Worm (Caenorhabditis elegans) whole organism, mixed stage, embryonic: ENCODE measurements around the gene C07H4.1.

ENCODE experiments used
- M03D4.4 ChIP-seq: sonication (generic microtip); optimal IDR thresholded peaks from 2 replicates; lab custom pipeline; 2017; ENCODE audit warnings: mild to moderate bottlenecking, missing genetic modification characterization, missing compliant biosample characterization
- bed-3 ChIP-seq: fragments of 200-800 bp; sonication (Bioruptor generic); optimal IDR thresholded peaks from 3 replicates; lab custom pipeline; 2018; ENCODE audit warnings: mild to moderate bottlenecking, missing genetic modification characterization, moderate library complexity, missing compliant biosample characterization
- blmp-1 ChIP-seq: fragments of 150-350 bp; optimal IDR thresholded peaks from 2 replicates; lab custom pipeline; 2014; ENCODE audit warnings: missing biosample characterization, missing genetic modification characterization
- ceh-39 ChIP-seq: fragments of 150-350 bp; optimal IDR thresholded peaks from 2 replicates; lab custom pipeline; 2014; ENCODE audit warnings: missing biosample characterization, missing genetic modification characterization
- ceh-43 ChIP-seq: fragments of 200-800 bp; sonication (Bioruptor generic); optimal IDR thresholded peaks from 2 replicates; lab custom pipeline; 2018; ENCODE audit warnings: mild to moderate bottlenecking, missing genetic modification characterization, moderate library complexity, missing compliant biosample characterization
- ceh-83 ChIP-seq: fragments of 200-800 bp; sonication (Bioruptor generic); optimal IDR thresholded peaks from 2 replicates; lab custom pipeline; 2018; ENCODE audit warnings: mild to moderate bottlenecking, missing genetic modification characterization, missing compliant biosample characterization
- ces-1 ChIP-seq: fragments of 150-350 bp; optimal IDR thresholded peaks from 2 replicates; lab custom pipeline; 2014; ENCODE audit warnings: missing biosample characterization, missing genetic modification reagents, missing genetic modification characterization
- cnd-1 ChIP-seq: fragments of 200-800 bp; sonication (Bioruptor generic); optimal IDR thresholded peaks from 2 replicates; lab custom pipeline; 2018; ENCODE audit warnings: mild to moderate bottlenecking, missing genetic modification characterization, missing compliant biosample characterization
- drap-1 ChIP-seq: fragments of 200-800 bp; sonication (Bioruptor generic); optimal IDR thresholded peaks from 3 replicates; lab custom pipeline; 2018; ENCODE audit warnings: mild to moderate bottlenecking, missing genetic modification characterization, missing compliant biosample characterization
- elt-1 ChIP-seq: sonication (generic microtip); optimal IDR thresholded peaks from 2 replicates; lab custom pipeline; 2017; ENCODE audit warnings: missing genetic modification characterization, mild to moderate bottlenecking, missing compliant biosample characterization, antibody characterized with exemption, moderate library complexity, borderline replicate concordance; ENCODE audit not compliant: insufficient read depth
- elt-3 ChIP-seq: fragments of 150-350 bp; optimal IDR thresholded peaks from 2 replicates; lab custom pipeline; 2014; ENCODE audit warnings: missing biosample characterization, missing genetic modification characterization
- flh-1 ChIP-seq: fragments of 200-800 bp; sonication (Bioruptor generic); optimal IDR thresholded peaks from 2 replicates; lab custom pipeline; 2018; ENCODE audit warnings: mild to moderate bottlenecking, missing genetic modification characterization, moderate library complexity, missing compliant biosample characterization
- ham-2 ChIP-seq: fragments of 200-800 bp; sonication (Bioruptor generic); optimal IDR thresholded peaks from 2 replicates; lab custom pipeline; 2018; ENCODE audit warnings: mild to moderate bottlenecking, missing genetic modification characterization, missing compliant biosample characterization
- hlh-1 ChIP-seq: fragments of 150-350 bp; optimal IDR thresholded peaks from 2 replicates; lab custom pipeline; 2014; ENCODE audit warnings: missing biosample characterization, missing genetic modification reagents, missing genetic modification characterization
- lin-13 ChIP-seq: fragments of 150-350 bp; optimal IDR thresholded peaks from 2 replicates; lab custom pipeline; 2014; ENCODE audit warnings: missing biosample characterization, missing genetic modification characterization
- lin-32 ChIP-seq: fragments of 200-800 bp; sonication (Bioruptor generic); optimal IDR thresholded peaks from 2 replicates; lab custom pipeline; 2018; ENCODE audit warnings: mild to moderate bottlenecking, missing genetic modification characterization, missing compliant biosample characterization
- lsy-2 ChIP-seq: fragments of 150-350 bp; optimal IDR thresholded peaks from 2 replicates; lab custom pipeline; 2014; ENCODE audit warnings: missing biosample characterization, missing genetic modification characterization
- mab-5 ChIP-seq: fragments of 150-350 bp; optimal IDR thresholded peaks from 2 replicates; lab custom pipeline; 2014; ENCODE audit warnings: missing biosample characterization, missing genetic modification characterization
- mep-1 ChIP-seq: fragments of 150-350 bp; optimal IDR thresholded peaks from 2 replicates; lab custom pipeline; 2017; ENCODE audit warnings: missing biosample characterization, missing genetic modification reagents, missing genetic modification characterization, inconsistent platforms
- mls-2 ChIP-seq: sonication (generic microtip); optimal IDR thresholded peaks from 2 replicates; lab custom pipeline; 2016; ENCODE audit warnings: mild to moderate bottlenecking, missing genetic modification characterization, moderate library complexity, missing compliant biosample characterization
- nhr-12 ChIP-seq: fragments of 150-350 bp; optimal IDR thresholded peaks from 2 replicates; lab custom pipeline; 2014; ENCODE audit warnings: missing biosample characterization, missing genetic modification characterization
- nhr-2 ChIP-seq: fragments of 150-350 bp; optimal IDR thresholded peaks from 2 replicates; lab custom pipeline; 2014; ENCODE audit warnings: missing biosample characterization, missing genetic modification characterization
- nhr-237 ChIP-seq: fragments of 150-350 bp; optimal IDR thresholded peaks from 2 replicates; lab custom pipeline; 2014; ENCODE audit warnings: missing biosample characterization, missing genetic modification characterization
- nhr-28 ChIP-seq: fragments of 150-350 bp; optimal IDR thresholded peaks from 2 replicates; lab custom pipeline; 2014; ENCODE audit warnings: missing biosample characterization, missing genetic modification characterization
- nhr-76 ChIP-seq: sonication (generic microtip); optimal IDR thresholded peaks from 2 replicates; lab custom pipeline; 2017; ENCODE audit warnings: missing biosample characterization, missing genetic modification characterization
- pha-4 ChIP-seq: fragments of 150-350 bp; optimal IDR thresholded peaks from 2 replicates; lab custom pipeline; 2018; ENCODE audit warnings: missing biosample characterization, missing genetic modification reagents, missing genetic modification characterization
- sem-2 ChIP-seq: fragments of 200-800 bp; sonication (Bioruptor generic); optimal IDR thresholded peaks from 2 replicates; lab custom pipeline; 2018; ENCODE audit warnings: mild to moderate bottlenecking, missing genetic modification characterization, missing compliant biosample characterization
- snpc-4 ChIP-seq: fragments of 150-350 bp; optimal IDR thresholded peaks from 2 replicates; lab custom pipeline; 2014; ENCODE audit warnings: missing biosample characterization, missing genetic modification characterization
- sptf-1 ChIP-seq: sonication (generic microtip); optimal IDR thresholded peaks from 2 replicates; lab custom pipeline; 2017; ENCODE audit warnings: mild to moderate bottlenecking, missing genetic modification characterization, moderate library complexity, missing compliant biosample characterization
- tbx-8 ChIP-seq: fragments of 200-800 bp; sonication (Bioruptor generic); optimal IDR thresholded peaks from 2 replicates; lab custom pipeline; 2018; ENCODE audit warnings: mild to moderate bottlenecking, missing genetic modification characterization, moderate library complexity, missing compliant biosample characterization
- unc-120 ChIP-seq: sonication (generic microtip); optimal IDR thresholded peaks from 2 replicates; lab custom pipeline; 2017; ENCODE audit warnings: missing genetic modification characterization, missing compliant biosample characterization; ENCODE audit not compliant: poor library complexity, severe bottlenecking
- unc-39 ChIP-seq: fragments of 150-350 bp; optimal IDR thresholded peaks from 2 replicates; lab custom pipeline; 2014; ENCODE audit warnings: missing biosample characterization, missing genetic modification characterization
- unc-62 ChIP-seq: fragments of 150-350 bp; optimal IDR thresholded peaks from 2 replicates; lab custom pipeline; 2014; ENCODE audit warnings: missing biosample characterization, missing genetic modification reagents, missing genetic modification characterization
- zip-8 ChIP-seq: fragments of 150-350 bp; optimal IDR thresholded peaks from 2 replicates; lab custom pipeline; 2014; ENCODE audit warnings: missing biosample characterization, missing genetic modification characterization
- ztf-11 ChIP-seq: fragments of 150-350 bp; optimal IDR thresholded peaks from 2 replicates; lab custom pipeline; 2014; ENCODE audit warnings: missing biosample characterization, missing genetic modification characterization

Gene C07H4.1

ce11 chrII:9061099-9061498 is 32.4 kb downstream of the C07H4.1 start, which contains the start of gene T24B8.3:
TSS of gene T24B8.3 (minus strand) at chrII:9061137.
- peak; percentile 3 for TF ChIP-seq elt-1
- no peak for TF ChIP-seq mep-1 (tag; lab: Kevin White, UChicago)
- TF ChIP-seq ceh-83 (GFP tag; lab: Kevin White, UChicago), result no peak
- TF ChIP-seq nhr-76 (tag; lab: Kevin White, UChicago), result no peak
- peak; percentile 13 for TF ChIP-seq lsy-2 (tag; lab: Kevin White, UChicago)

ce11 chrII:9060332-9060840 is 33.1 kb downstream of the C07H4.1 start:
- TF ChIP-seq drap-1 (GFP tag; lab: Kevin White, UChicago) (peak; percentile 89), lsy-2 (tag; lab: Kevin White, UChicago) (peak; percentile 72), zip-8 (tag; lab: Kevin White, UChicago) (no peak), nhr-12 (tag; lab: Kevin White, UChicago) (peak; percentile 60), unc-39 (tag; lab: Kevin White, UChicago) (peak; percentile 76), tbx-8 (GFP tag; lab: Kevin White, UChicago) (peak; percentile 48), ceh-39 (tag; lab: Kevin White, UChicago) (no peak), nhr-237 (tag; lab: Kevin White, UChicago) (peak; percentile 71), ceh-83 (GFP tag; lab: Kevin White, UChicago) (peak; percentile 72), mab-5 (no peak), ceh-43 (GFP tag; lab: Kevin White, UChicago) (peak; percentile 72), cnd-1 (tag; lab: Kevin White, UChicago) (peak; percentile 86), ham-2 (GFP tag; lab: Kevin White, UChicago) (peak; percentile 98), nhr-28 (tag; lab: Kevin White, UChicago) (no peak), mls-2 (tag; lab: Kevin White, UChicago) (peak; percentile 82), snpc-4 (tag; lab: Kevin White, UChicago) (no peak), unc-62 (GFP tag; lab: Kevin White, UChicago) (peak; percentile 77), ztf-11 (tag; lab: Kevin White, UChicago) (peak; percentile 96), mep-1 (tag; lab: Kevin White, UChicago) (peak; percentile 92), nhr-76 (tag; lab: Kevin White, UChicago) (no peak), elt-1 (peak; percentile 6), hlh-1 (tag; lab: Kevin White, UChicago) (peak; percentile 97), sptf-1 (tag; lab: Kevin White, UChicago) (peak; percentile 88), unc-120 (tag; lab: Kevin White, UChicago) (peak; percentile 93), nhr-2 (peak; percentile 67), M03D4.4 (tag; lab: Kevin White, UChicago) (peak; percentile 83), blmp-1 (no peak), flh-1 (GFP tag; lab: Kevin White, UChicago) (no peak), sem-2 (GFP tag; lab: Kevin White, UChicago) (peak; percentile 37), bed-3 (GFP tag; lab: Kevin White, UChicago) (no peak), lin-13 (peak; percentile 85), elt-3 (tag; lab: Kevin White, UChicago) (peak; percentile 45), pha-4 (tag; lab: Kevin White, UChicago) (peak; percentile 93), ces-1 (GFP tag; lab: Kevin White, UChicago) (peak; percentile 56), lin-32 (GFP tag; lab: Kevin White, UChicago) (peak; percentile 1)

ce11 chrII:9059010-9059409 is 34.5 kb downstream of the C07H4.1 start:
- peak; percentile 66 for TF ChIP-seq lin-32 (GFP tag; lab: Kevin White, UChicago)
- no peak for TF ChIP-seq drap-1 (GFP tag; lab: Kevin White, UChicago)
- TF ChIP-seq elt-3 (tag; lab: Kevin White, UChicago), result no peak
- TF ChIP-seq cnd-1 (tag; lab: Kevin White, UChicago), result peak; percentile 76
- TF ChIP-seq lsy-2 (tag; lab: Kevin White, UChicago), result no peak
- TF ChIP-seq ceh-39 (tag; lab: Kevin White, UChicago), result no peak
